Worm (Caenorhabditis elegans): ENCODE measurements around the gene col-99.

- TF ChIP-seq blmp-1 (tag; optimal IDR thresholded peaks at IDR 0.05) (no peak), snpc-4 (tag; optimal IDR thresholded peaks at IDR 0.05) (no peak), unc-62 (GFP tag; optimal IDR thresholded peaks at IDR 0.05) (peak; percentile 12), pha-4 (tag; optimal IDR thresholded peaks at IDR 0.05) (no peak), lin-13 (tag; optimal IDR thresholded peaks at IDR 0.05) (no peak), mls-2 (tag; optimal IDR thresholded peaks at IDR 0.05) (no peak), sptf-1 (tag; optimal IDR thresholded peaks at IDR 0.05) (no peak), lsy-2 (tag; optimal IDR thresholded peaks at IDR 0.05) (no peak)
Observed at ce11 chrIV:149794-150193, 2.1 kb upstream of the col-99 start.

Data from whole organism, mixed stage, embryonic.